Fruit fly (Drosophila melanogaster) whole organism, adult: ENCODE data around the gene CG34051.

ENCODE experiments used
- CG11617 ChIP-seq: fragments of 200-800 bp; sonication (Bioruptor generic); optimal IDR thresholded peaks from 2 replicates; lab custom pipeline; 2017; ENCODE audit warnings: mild to moderate bottlenecking, missing biosample characterization, missing genetic modification reagents, missing genetic modification characterization
- CG12768 ChIP-seq: fragments of 200-800 bp; sonication (Bioruptor generic); optimal IDR thresholded peaks from 2 replicates; lab custom pipeline; 2017; ENCODE audit warnings: missing biosample characterization, missing genetic modification characterization, mild to moderate bottlenecking, moderate library complexity, missing genetic modification reagents
- CG14711 ChIP-seq: fragments of 200-800 bp; sonication (Bioruptor generic); optimal IDR thresholded peaks from 2 replicates; lab custom pipeline; 2018; ENCODE audit warnings: missing biosample characterization, mild to moderate bottlenecking, missing genetic modification characterization, moderate library complexity
- CG1620 ChIP-seq: fragments of 200-800 bp; sonication (Bioruptor generic); optimal IDR thresholded peaks from 2 replicates; lab custom pipeline; 2016; ENCODE audit warnings: missing biosample characterization, missing genetic modification characterization
- CG33017 ChIP-seq: fragments of 200-800 bp; sonication (Bioruptor generic); optimal IDR thresholded peaks from 2 replicates; lab custom pipeline; 2018; ENCODE audit warnings: missing biosample characterization, mild to moderate bottlenecking, missing genetic modification characterization, moderate library complexity
- CG5204 ChIP-seq: fragments of 200-800 bp; sonication (Bioruptor generic); optimal IDR thresholded peaks from 2 replicates; lab custom pipeline; 2016; ENCODE audit warnings: missing biosample characterization, missing genetic modification characterization
- CG7045 ChIP-seq: fragments of 200-800 bp; sonication (Bioruptor generic); optimal IDR thresholded peaks from 2 replicates; lab custom pipeline; 2017; ENCODE audit warnings: missing biosample characterization, mild to moderate bottlenecking, missing genetic modification characterization
- CG7101 ChIP-seq: fragments of 200-800 bp; sonication (Bioruptor generic); optimal IDR thresholded peaks from 2 replicates; lab custom pipeline; 2018; ENCODE audit warnings: missing biosample characterization, mild to moderate bottlenecking, missing genetic modification characterization, moderate library complexity
- Clk ChIP-seq: fragments of 200-800 bp; sonication (Bioruptor generic); optimal IDR thresholded peaks from 2 replicates; lab custom pipeline; 2017; ENCODE audit warnings: missing biosample characterization, missing genetic modification characterization
- Crg-1 ChIP-seq: fragments of 200-800 bp; sonication (Bioruptor generic); optimal IDR thresholded peaks from 2 replicates; lab custom pipeline; 2016; ENCODE audit warnings: missing biosample characterization, missing genetic modification characterization
- Hr96 ChIP-seq: fragments of 200-800 bp; sonication (Bioruptor generic); optimal IDR thresholded peaks from 2 replicates; lab custom pipeline; 2016; ENCODE audit warnings: missing biosample characterization, missing genetic modification characterization
- Mnt ChIP-seq: fragments of 200-800 bp; sonication (Bioruptor generic); optimal IDR thresholded peaks from 2 replicates; lab custom pipeline; 2016; ENCODE audit warnings: missing biosample characterization, mild to moderate bottlenecking, missing genetic modification characterization
- bab1 ChIP-seq: fragments of 200-800 bp; sonication (Bioruptor generic); optimal IDR thresholded peaks from 3 replicates; lab custom pipeline; 2019; ENCODE audit warnings: missing biosample characterization, mild to moderate bottlenecking, missing genetic modification characterization, moderate library complexity
- cnc ChIP-seq, 2 experiments: fragments of >200 bp; optimal IDR thresholded peaks; 2 replicates each; lab custom pipeline; 2017
- kay ChIP-seq: fragments of 200-800 bp; sonication (Bioruptor generic); peaks from one replicate; lab custom pipeline; 2016; ENCODE audit warnings: missing biosample characterization, missing genetic modification characterization, borderline replicate concordance
- ovo ChIP-seq: fragments of 200-800 bp; sonication (Bioruptor generic); optimal IDR thresholded peaks from 2 replicates; lab custom pipeline; 2016; ENCODE audit warnings: missing biosample characterization, missing genetic modification characterization
- pad ChIP-seq: fragments of 200-800 bp; sonication (Bioruptor generic); optimal IDR thresholded peaks from 3 replicates; lab custom pipeline; 2017; ENCODE audit warnings: missing biosample characterization, missing genetic modification characterization, mild to moderate bottlenecking, moderate library complexity, missing genetic modification reagents
- tj ChIP-seq: fragments of 200-800 bp; sonication (Bioruptor generic); optimal IDR thresholded peaks from 3 replicates; lab custom pipeline; 2017; ENCODE audit warnings: missing biosample characterization, mild to moderate bottlenecking, missing genetic modification characterization, moderate library complexity
- toe ChIP-seq: fragments of 200-800 bp; sonication (Bioruptor generic); optimal IDR thresholded peaks from 2 replicates; lab custom pipeline; 2016; ENCODE audit warnings: missing biosample characterization, missing genetic modification characterization

Gene CG34051

DNA sequence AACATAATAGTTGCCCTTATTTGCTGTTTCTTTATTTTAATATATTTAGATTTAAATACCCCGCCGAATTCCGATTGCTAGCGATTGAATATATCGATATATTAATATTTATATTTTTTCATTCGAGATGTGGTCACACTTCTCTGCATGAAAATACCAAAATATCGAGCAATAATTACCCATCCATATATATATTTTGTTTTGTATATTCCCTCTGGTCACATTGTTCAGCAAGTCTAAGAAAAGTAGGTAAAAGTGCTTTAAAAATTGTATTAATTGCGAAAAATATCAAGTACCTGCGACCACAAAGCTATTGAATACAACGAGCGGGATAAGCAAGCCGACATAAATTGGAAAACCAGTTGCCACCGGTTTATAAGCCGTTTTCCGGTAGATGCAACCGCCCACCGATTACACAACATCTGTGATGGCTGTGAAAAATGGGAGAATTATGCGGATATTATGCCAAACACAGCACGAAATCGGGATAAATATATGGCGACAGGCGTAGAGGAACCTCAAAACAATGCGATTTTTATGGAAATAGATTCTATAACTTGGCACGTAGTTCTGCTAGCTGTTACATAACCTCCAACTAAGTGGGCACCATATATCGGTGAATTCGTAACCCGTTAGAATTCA is 2.2 kb downstream of the CG34051 start, which contains the start of gene COX4:
COX4 (plus strand) TSS at position 194 of the 642 bp plus-strand sequence.
- no peak for TF ChIP-seq CG1620 (GFP tag; lab: Kevin White, UChicago)
- no peak for TF ChIP-seq pad (GFP tag; lab: Kevin White, UChicago)
- no peak for TF ChIP-seq Hr96 (GFP tag; lab: Kevin White, UChicago)
- TF ChIP-seq CG11617 (GFP tag; lab: Kevin White, UChicago): no peak
- TF ChIP-seq kay (GFP tag; lab: Kevin White, UChicago): no peak
- TF ChIP-seq bab1 (GFP tag; lab: Kevin White, UChicago): peak; percentile 20
- no peak for TF ChIP-seq toe (GFP tag; lab: Kevin White, UChicago)
- no peak for TF ChIP-seq CG7045
- TF ChIP-seq CG14711 (tag; lab: Kevin White, UChicago): no peak
- TF ChIP-seq ovo (GFP tag; lab: Kevin White, UChicago): peak; percentile 48
- TF ChIP-seq CG33017 (tag; lab: Kevin White, UChicago): no peak
- no peak for TF ChIP-seq Crg-1 (GFP tag; lab: Kevin White, UChicago)
- no peak for TF ChIP-seq tj (GFP tag; lab: Kevin White, UChicago)

DNA sequence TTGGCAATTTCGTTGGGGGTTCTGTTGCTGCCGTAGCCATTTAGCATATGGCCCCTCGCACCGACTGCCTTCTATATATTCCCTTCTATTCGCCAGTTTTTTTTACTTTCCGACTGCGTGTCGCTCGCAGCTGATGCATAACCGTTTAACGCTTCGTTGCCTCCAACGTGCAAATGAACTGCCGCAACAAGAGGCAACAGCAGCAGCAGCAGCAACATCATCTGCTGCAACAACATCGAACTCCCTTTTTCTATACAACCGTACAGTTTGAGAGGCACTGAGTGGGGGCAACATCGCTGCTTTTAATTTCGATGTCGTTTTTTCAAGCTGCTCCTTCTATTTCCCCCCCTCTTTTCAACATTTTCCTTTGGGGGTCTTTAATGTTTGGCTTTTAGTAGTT is 8.6 kb downstream of the CG34051 start:
- TF ChIP-seq toe (GFP tag; lab: Kevin White, UChicago) (no peak), CG1620 (GFP tag; lab: Kevin White, UChicago) (no peak), CG7045 (no peak), CG14711 (tag; lab: Kevin White, UChicago) (no peak), Hr96 (GFP tag; lab: Kevin White, UChicago) (no peak), tj (GFP tag; lab: Kevin White, UChicago) (no peak)

DNA sequence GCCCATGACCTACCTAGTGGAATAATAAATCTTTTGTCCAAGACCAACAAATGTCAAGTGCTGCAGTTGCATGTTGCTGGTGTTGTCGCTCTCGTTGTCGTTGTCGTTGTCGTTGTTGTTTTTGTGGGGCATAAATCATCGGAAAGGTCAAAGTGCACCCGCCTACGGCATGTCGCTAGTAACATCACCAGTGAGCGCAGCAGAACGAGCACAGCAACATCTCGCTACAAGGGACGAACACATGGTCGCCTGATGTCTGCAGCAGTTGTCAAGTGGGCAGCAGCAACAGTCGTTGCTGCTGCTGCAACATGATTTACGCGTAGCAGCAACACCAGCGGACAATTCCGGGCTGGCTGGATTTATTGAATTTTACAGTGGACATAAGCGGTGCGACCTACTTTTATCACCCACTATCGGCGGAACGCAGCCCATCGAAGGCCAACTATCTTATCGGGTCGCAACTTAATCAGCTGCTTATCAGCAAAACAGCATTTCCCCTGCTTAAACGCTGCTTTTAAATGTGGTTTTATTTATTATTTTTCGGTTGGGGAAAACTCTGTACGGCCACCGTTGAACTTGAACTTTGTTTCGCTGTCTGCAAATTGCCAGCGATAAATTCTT is 9.2 kb downstream of the CG34051 start:
- TF ChIP-seq CG12768 (no peak), tj (GFP tag; lab: Kevin White, UChicago) (no peak), pad (GFP tag; lab: Kevin White, UChicago) (peak; percentile 39)

DNA sequence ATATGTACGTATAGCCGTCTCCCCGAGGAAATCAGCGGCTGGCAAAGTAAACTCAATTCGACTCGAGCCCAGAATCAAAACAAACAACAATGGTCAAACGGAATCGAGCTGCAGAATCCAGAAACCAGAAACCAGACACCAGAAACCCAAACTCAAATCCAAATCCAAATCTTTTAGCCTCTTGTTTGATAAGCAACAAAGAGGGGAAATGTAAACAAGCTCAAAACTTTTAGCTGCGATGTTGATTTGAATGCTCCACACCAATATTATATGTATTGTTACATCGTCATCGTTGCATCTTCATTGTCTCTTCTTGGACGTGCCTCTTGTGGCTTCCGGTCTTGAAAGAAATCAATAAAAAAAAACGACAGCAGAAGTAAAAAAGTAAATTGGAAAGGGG is 11.2 kb downstream of the CG34051 start:
- TF ChIP-seq pad (GFP tag; lab: Kevin White, UChicago): no peak
- no peak for TF ChIP-seq Mnt (GFP tag; lab: Kevin White, UChicago)
- no peak for TF ChIP-seq Hr96 (GFP tag; lab: Kevin White, UChicago)
- no peak for TF ChIP-seq CG33017 (tag; lab: Kevin White, UChicago)
- no peak for TF ChIP-seq CG14711 (tag; lab: Kevin White, UChicago)
- no peak for TF ChIP-seq CG5204
- TF ChIP-seq toe (GFP tag; lab: Kevin White, UChicago): no peak
- no peak for TF ChIP-seq Crg-1 (GFP tag; lab: Kevin White, UChicago)
- TF ChIP-seq kay (GFP tag; lab: Kevin White, UChicago): no peak
- TF ChIP-seq bab1 (GFP tag; lab: Kevin White, UChicago): no peak
- no peak for TF ChIP-seq CG1620 (GFP tag; lab: Kevin White, UChicago)
- no peak for TF ChIP-seq Clk
- no peak for TF ChIP-seq CG7045
- TF ChIP-seq CG7101: no peak
- no peak for TF ChIP-seq CG11617 (GFP tag; lab: Kevin White, UChicago)
- no peak for TF ChIP-seq ovo (GFP tag; lab: Kevin White, UChicago)
- TF ChIP-seq CG12768: no peak
- TF ChIP-seq tj (GFP tag; lab: Kevin White, UChicago): no peak
- no peak for TF ChIP-seq cnc (optimal IDR thresholded peaks at IDR 0.05; lab: Kevin White, UChicago)

DNA sequence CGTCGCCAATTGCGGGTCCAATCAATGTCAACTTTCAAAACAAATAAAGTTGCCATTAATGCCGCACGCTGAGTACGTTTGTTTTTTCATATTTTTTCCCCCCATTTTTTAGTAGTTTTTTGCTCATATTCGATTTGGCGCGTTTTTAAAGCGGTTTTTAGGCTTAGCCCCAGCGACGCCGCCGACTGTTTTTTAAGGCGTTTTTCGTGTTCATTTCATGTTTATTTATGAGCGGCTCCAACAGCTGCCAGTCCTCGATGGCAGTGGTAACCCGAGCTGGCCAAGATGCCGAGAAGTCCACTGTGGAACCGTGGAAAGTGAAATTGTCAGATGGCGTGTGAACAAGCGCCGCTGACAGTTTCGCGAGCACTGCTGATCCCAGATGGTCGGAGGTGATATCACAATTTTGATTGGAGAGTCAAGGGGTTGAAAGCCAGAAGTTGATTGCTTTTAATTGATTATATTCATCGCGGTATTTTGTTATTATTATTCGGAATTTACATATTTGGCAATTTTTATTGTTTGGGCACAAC is 12.8 kb downstream of the CG34051 start:
- TF ChIP-seq CG33017 (tag; lab: Kevin White, UChicago): no peak
- no peak for TF ChIP-seq CG14711 (tag; lab: Kevin White, UChicago)
- no peak for TF ChIP-seq kay (GFP tag; lab: Kevin White, UChicago)
- TF ChIP-seq Clk: no peak
- TF ChIP-seq pad (GFP tag; lab: Kevin White, UChicago): no peak
- no peak for TF ChIP-seq CG12768
- TF ChIP-seq Crg-1 (GFP tag; lab: Kevin White, UChicago): no peak
- TF ChIP-seq Hr96 (GFP tag; lab: Kevin White, UChicago): no peak
- TF ChIP-seq Mnt (GFP tag; lab: Kevin White, UChicago): no peak

DNA sequence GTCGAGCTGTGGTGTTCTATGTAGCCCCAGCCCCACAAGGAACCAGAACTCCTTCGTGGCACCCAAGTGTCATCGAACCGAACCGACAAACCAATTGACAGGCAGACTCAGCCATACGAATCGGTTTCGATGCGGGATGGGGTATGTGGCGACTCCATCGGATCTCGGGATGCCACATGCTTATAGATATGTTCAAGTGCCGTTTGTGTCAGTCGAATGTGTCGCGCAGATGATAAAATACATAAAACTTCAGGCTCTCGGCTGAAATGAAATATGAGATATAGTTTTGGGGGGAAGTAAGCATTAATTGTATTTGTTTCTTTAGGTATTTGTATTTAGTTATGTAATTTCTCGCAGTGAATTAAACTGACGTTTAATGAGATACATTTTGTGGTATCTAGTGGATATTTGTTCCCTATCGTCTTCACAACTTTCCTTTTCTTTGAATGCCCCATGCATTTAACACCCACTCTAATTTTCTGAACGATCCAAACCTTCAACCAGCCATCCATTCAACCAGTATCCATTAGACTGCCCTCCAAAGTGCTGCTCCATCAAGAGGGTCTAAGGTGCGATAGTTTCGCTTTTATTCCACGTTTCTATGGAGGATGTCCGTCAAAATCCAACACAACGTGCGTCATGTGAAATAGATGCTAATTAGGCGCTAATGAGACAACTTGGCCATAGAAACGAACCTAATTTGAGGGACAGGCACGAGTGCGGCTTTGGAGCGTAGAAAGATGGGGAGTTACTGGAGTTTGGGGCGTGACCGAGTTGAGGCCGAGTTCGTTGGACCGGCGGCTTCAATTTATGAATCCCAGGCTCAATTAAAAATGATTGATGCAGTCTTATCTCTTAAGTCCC is 16.3 kb downstream of the CG34051 start:
- TF ChIP-seq CG14711 (tag; lab: Kevin White, UChicago) (no peak), bab1 (GFP tag; lab: Kevin White, UChicago) (no peak), ovo (GFP tag; lab: Kevin White, UChicago) (no peak), Mnt (GFP tag; lab: Kevin White, UChicago) (no peak), tj (GFP tag; lab: Kevin White, UChicago) (no peak), Clk (no peak), CG5204 (no peak), CG7101 (no peak)
